Worm (Caenorhabditis elegans) whole organism, young adult: ENCODE data around the gene F25B4.4.

ENCODE experiments used
- B0261.1 ChIP-seq: sonication (generic microtip); optimal IDR thresholded peaks from 2 replicates; lab custom pipeline; 2016; ENCODE audit warnings: mild to moderate bottlenecking, missing genetic modification characterization, moderate library complexity, missing compliant biosample characterization
- T07F8.4 ChIP-seq: sonication (generic microtip); optimal IDR thresholded peaks from 2 replicates; lab custom pipeline; 2016; ENCODE audit warnings: mild to moderate bottlenecking, missing genetic modification characterization, moderate library complexity, missing compliant biosample characterization
- T26A5.8 ChIP-seq: sonication (generic microtip); optimal IDR thresholded peaks from 2 replicates; lab custom pipeline; 2016; ENCODE audit warnings: missing genetic modification characterization, missing compliant biosample characterization
- Y56A3A.18 ChIP-seq: fragments of 200-800 bp; sonication (Bioruptor generic); IDR thresholded peaks from 2 replicates; pipeline ENCODE4 v1.3.6; 2022; ENCODE audit warnings: missing genetic modification reagents, missing genetic modification characterization, missing compliant biosample characterization
- cebp-1 ChIP-seq, 2 experiments: fragments of 200-800 bp in 1 of 2; sonication (Bioruptor generic) in 1 of 2; sonication (generic microtip) in 1 of 2; IDR thresholded peaks in 1 of 2; optimal IDR thresholded peaks in 1 of 2; 2 replicates each; pipeline versions ENCODE4 v1.3.6 to Lab custom; 2017 to 2022; ENCODE audit warnings: missing compliant biosample characterization in 2 of 2, missing genetic modification characterization in 2 of 2, mild to moderate bottlenecking in 1 of 2, missing genetic modification reagents in 1 of 2, moderate library complexity in 1 of 2
- ceh-40 ChIP-seq: fragments of 200-800 bp; sonication (Bioruptor generic); IDR thresholded peaks from 2 replicates; pipeline ENCODE4 v1.3.6; 2022; ENCODE audit warnings: missing genetic modification characterization, missing compliant biosample characterization
- dpl-1 ChIP-seq: fragments of 150-350 bp; optimal IDR thresholded peaks from 2 replicates; lab custom pipeline; 2014; ENCODE audit warnings: missing biosample characterization, missing genetic modification reagents, missing genetic modification characterization
- egl-44 ChIP-seq: fragments of 200-800 bp; sonication (Bioruptor generic); IDR thresholded peaks from 2 replicates; pipeline ENCODE4 v1.3.6; 2022; ENCODE audit warnings: missing genetic modification reagents, missing genetic modification characterization, missing compliant biosample characterization
- hmg-1.2 ChIP-seq: fragments of 200-800 bp; sonication (Bioruptor generic); IDR thresholded peaks from 2 replicates; pipeline ENCODE4 v1.3.6; 2022; ENCODE audit warnings: missing genetic modification reagents, missing genetic modification characterization, missing compliant biosample characterization
- lin-40 ChIP-seq: sonication (generic microtip); optimal IDR thresholded peaks from 2 replicates; lab custom pipeline; 2016; ENCODE audit warnings: missing genetic modification characterization, mild to moderate bottlenecking, missing compliant biosample characterization, missing genotype, missing genetic modification reagents
- mcd-1 ChIP-seq: fragments of 200-800 bp; sonication (Bioruptor generic); IDR thresholded peaks from 2 replicates; pipeline ENCODE4 v1.3.6; 2022; ENCODE audit warnings: missing genetic modification reagents, missing genetic modification characterization, missing compliant biosample characterization
- sptf-2 ChIP-seq: fragments of 200-800 bp; sonication (Bioruptor generic); optimal IDR thresholded peaks from 2 replicates; lab custom pipeline; 2018; ENCODE audit warnings: mild to moderate bottlenecking, missing genetic modification characterization, missing compliant biosample characterization
- xnd-1 ChIP-seq: sonication (generic microtip); optimal IDR thresholded peaks from 2 replicates; lab custom pipeline; 2016; ENCODE audit warnings: missing genotype, missing genetic modification reagents, missing genetic modification characterization, missing compliant biosample characterization

DNA sequence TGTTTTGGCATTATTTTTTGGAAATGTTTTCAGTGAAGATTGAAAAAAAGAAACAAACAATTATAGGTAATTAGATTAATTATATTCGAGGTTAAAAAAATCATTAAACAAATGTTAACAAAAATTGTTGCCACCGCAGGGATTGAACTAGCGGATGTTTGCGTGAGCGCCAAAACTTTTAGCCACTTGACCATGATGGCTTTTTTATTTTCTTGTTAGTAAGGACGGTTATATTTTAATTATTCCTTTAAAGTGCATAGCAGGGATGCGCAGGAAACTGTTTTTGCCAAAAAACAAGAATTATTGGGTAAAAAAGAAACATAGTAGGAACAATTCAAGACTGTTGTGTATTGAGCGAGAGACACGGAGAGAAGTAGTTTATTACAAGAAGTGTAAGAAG, 17.3 kb upstream of the F25B4.4 start:
- TF ChIP-seq cebp-1 (GFP tag; IDR thresholded peaks at IDR 0.05; lab: Robert Waterston, UW) (0 out of 2 replicates have a peak, but pooled peaks have one; percentile 18), cebp-1 (tag; optimal IDR thresholded peaks at IDR 0.05; lab: Kevin White, UChicago) (no peak), xnd-1 (tag; lab: Kevin White, UChicago) (peak; percentile 52), egl-44 (GFP tag; lab: Robert Waterston, UW) (peak; percentile 84; the same call in 1 of the 2 replicates), ceh-40 (peak; percentile 88), B0261.1 (tag; lab: Kevin White, UChicago) (peak; percentile 70), hmg-1.2 (GFP tag; lab: Robert Waterston, UW) (peak; percentile 65), mcd-1 (GFP tag; lab: Robert Waterston, UW) (peak; percentile 28; the same call in 1 of the 2 replicates), T26A5.8 (tag; lab: Kevin White, UChicago) (peak; percentile 84), Y56A3A.18 (GFP tag; lab: Robert Waterston, UW) (peak; percentile 60; the same call in 1 of the 2 replicates), lin-40 (tag; lab: Kevin White, UChicago) (no peak), dpl-1 (GFP tag; lab: Kevin White, UChicago) (no peak), sptf-2 (no peak), T07F8.4 (tag; lab: Kevin White, UChicago) (peak; percentile 36)
